Worm (Caenorhabditis elegans) whole organism, L4 larva: ENCODE measurements around the gene mrpl-53.

ENCODE experiments used
- F10B5.3 ChIP-seq: sonication (generic microtip); optimal IDR thresholded peaks from 2 replicates; lab custom pipeline; 2016; ENCODE audit warnings: mild to moderate bottlenecking, missing genetic modification characterization, missing compliant biosample characterization
- F26F4.8 ChIP-seq: fragments of 200-800 bp; sonication (Bioruptor generic); conservative IDR thresholded peaks from 2 replicates; pipeline ENCODE4 v1.3.6; 2022; ENCODE audit warnings: missing genetic modification characterization, missing compliant biosample characterization
- F37D6.2 ChIP-seq: sonication (generic microtip); optimal IDR thresholded peaks from 2 replicates; lab custom pipeline; 2016; ENCODE audit warnings: mild to moderate bottlenecking, missing genetic modification characterization, missing compliant biosample characterization
- F44E2.7 ChIP-seq: fragments of 200-800 bp; sonication (Bioruptor generic); IDR thresholded peaks from 2 replicates; pipeline ENCODE4 v2.1.2; 2022; ENCODE audit warnings: missing genetic modification characterization, missing compliant biosample characterization
- F49E8.2 ChIP-seq: sonication (generic microtip); optimal IDR thresholded peaks from 2 replicates; lab custom pipeline; 2016; ENCODE audit warnings: missing compliant biosample characterization, mild to moderate bottlenecking, missing genetic modification characterization, borderline replicate concordance
- R02D3.7 ChIP-seq: fragments of 150-350 bp; sonication (generic microtip); optimal IDR thresholded peaks from 3 replicates; lab custom pipeline; 2014; ENCODE audit warnings: missing biosample characterization, missing genetic modification characterization
- T20F7.1 ChIP-seq: fragments of 200-800 bp; sonication (Bioruptor generic); optimal IDR thresholded peaks from 2 replicates; lab custom pipeline; 2018; ENCODE audit warnings: mild to moderate bottlenecking, missing genetic modification characterization, missing compliant biosample characterization
- Y105C5A.15 ChIP-seq: fragments of 200-800 bp; sonication (Bioruptor generic); IDR thresholded peaks from 2 replicates; pipeline ENCODE4 v1.3.6; 2022; ENCODE audit warnings: missing genetic modification characterization, missing compliant biosample characterization
- Y48G9A.11 ChIP-seq: fragments of 200-800 bp; sonication (Bioruptor generic); IDR thresholded peaks from 2 replicates; pipeline ENCODE4 v1.3.6; 2022; ENCODE audit warnings: missing genetic modification reagents, missing genetic modification characterization, missing compliant biosample characterization
- Y5F2A.4 ChIP-seq: fragments of 200-800 bp; sonication (Bioruptor generic); optimal IDR thresholded peaks from 2 replicates; lab custom pipeline; 2018; ENCODE audit warnings: mild to moderate bottlenecking, missing genetic modification characterization, missing compliant biosample characterization
- ZK546.5 ChIP-seq, 2 experiments: sonication (generic microtip); optimal IDR thresholded peaks; 2 replicates each; lab custom pipeline; 2017; ENCODE audit warnings: missing biosample characterization in 2 of 2, missing genetic modification characterization in 2 of 2
- aha-1 ChIP-seq: fragments of 150-350 bp; peaks from one replicate; lab custom pipeline; 2014; ENCODE audit warnings: missing biosample characterization, missing genetic modification characterization
- ama-1 ChIP-seq: fragments of 150-350 bp; optimal IDR thresholded peaks from 2 replicates; lab custom pipeline; 2014; ENCODE audit warnings: inconsistent platforms, mixed read lengths
- arid-1 ChIP-seq: fragments of 200-800 bp; sonication (Bioruptor generic); conservative IDR thresholded peaks from 2 replicates; pipeline ENCODE4 v1.3.6; 2022; ENCODE audit warnings: missing genetic modification reagents, missing genetic modification characterization, missing compliant biosample characterization
- attf-4 ChIP-seq: sonication (generic microtip); optimal IDR thresholded peaks from 3 replicates; lab custom pipeline; 2017; ENCODE audit warnings: missing biosample characterization, missing genetic modification characterization
- ceh-20 ChIP-seq: fragments of 200-800 bp; sonication (Bioruptor generic); IDR thresholded peaks from 2 replicates; pipeline ENCODE4 v1.3.6; 2022; ENCODE audit warnings: missing genetic modification reagents, missing genetic modification characterization, missing compliant biosample characterization
- ceh-32 ChIP-seq: sonication (generic microtip); optimal IDR thresholded peaks from 2 replicates; lab custom pipeline; 2016; ENCODE audit warnings: mild to moderate bottlenecking, missing genetic modification characterization, missing compliant biosample characterization; ENCODE audit not compliant: poor library complexity
- ceh-44 ChIP-seq: fragments of 200-800 bp; sonication (Bioruptor generic); IDR thresholded peaks from 2 replicates; pipeline ENCODE4 v1.3.6; 2022; ENCODE audit warnings: missing genetic modification reagents, missing genetic modification characterization, missing compliant biosample characterization
- ceh-82 ChIP-seq: sonication (generic microtip); optimal IDR thresholded peaks from 2 replicates; lab custom pipeline; 2017; ENCODE audit warnings: missing biosample characterization, missing genetic modification characterization
- ces-1 ChIP-seq: fragments of 150-350 bp; sonication (generic microtip); optimal IDR thresholded peaks from 4 replicates; lab custom pipeline; 2014; ENCODE audit warnings: missing biosample characterization, missing genetic modification reagents, missing genetic modification characterization
- cey-2 ChIP-seq: sonication (generic microtip); optimal IDR thresholded peaks from 3 replicates; lab custom pipeline; 2017; ENCODE audit warnings: missing genetic modification characterization, mild to moderate bottlenecking, missing compliant biosample characterization, antibody characterized with exemption, borderline replicate concordance; ENCODE audit not compliant: insufficient read depth
- daf-16 ChIP-seq, 3 experiments: sonication (generic microtip); optimal IDR thresholded peaks; 2 replicates each; lab custom pipeline; 2016 to 2017; ENCODE audit warnings: missing genetic modification characterization in 3 of 3, missing genetic modification reagents in 3 of 3, mild to moderate bottlenecking in 2 of 3, missing compliant biosample characterization in 2 of 3, missing biosample characterization in 1 of 3, moderate library complexity in 1 of 3
- daf-8 ChIP-seq: fragments of 200-800 bp; sonication (Bioruptor generic); IDR thresholded peaks from 2 replicates; pipeline ENCODE4 v1.3.6; 2022; ENCODE audit warnings: missing genetic modification characterization, missing compliant biosample characterization
- dpl-1 ChIP-seq: fragments of 150-350 bp; optimal IDR thresholded peaks from 2 replicates; lab custom pipeline; 2014; ENCODE audit warnings: missing biosample characterization, missing genetic modification reagents, missing genetic modification characterization
- fos-1 ChIP-seq: fragments of 150-350 bp; optimal IDR thresholded peaks from 2 replicates; lab custom pipeline; 2014; ENCODE audit warnings: missing biosample characterization, missing genetic modification characterization
- gei-8 ChIP-seq: fragments of 200-800 bp; sonication (Bioruptor generic); optimal IDR thresholded peaks from 2 replicates; lab custom pipeline; 2018; ENCODE audit warnings: mild to moderate bottlenecking, missing genetic modification characterization, missing compliant biosample characterization
- hmg-1.1 ChIP-seq: fragments of 200-800 bp; sonication (Bioruptor generic); IDR thresholded peaks from 2 replicates; pipeline ENCODE4 v1.3.6; 2022; ENCODE audit warnings: missing genetic modification reagents, missing genetic modification characterization, missing compliant biosample characterization
- jun-1 ChIP-seq: fragments of 150-350 bp; optimal IDR thresholded peaks from 2 replicates; lab custom pipeline; 2014; ENCODE audit warnings: missing biosample characterization, missing genetic modification reagents, missing genetic modification characterization
- lim-7 ChIP-seq: fragments of 200-800 bp; sonication (Bioruptor generic); IDR thresholded peaks from 2 replicates; pipeline ENCODE4 v1.3.6; 2022; ENCODE audit warnings: missing genetic modification characterization, missing compliant biosample characterization
- lin-1 ChIP-seq: fragments of 200-800 bp; sonication (Bioruptor generic); IDR thresholded peaks from 2 replicates; pipeline ENCODE4 v1.3.6; 2022; ENCODE audit warnings: missing genetic modification reagents, missing genetic modification characterization, missing compliant biosample characterization
- lin-29 ChIP-seq: fragments of 200-800 bp; sonication (Bioruptor generic); IDR thresholded peaks from 2 replicates; pipeline ENCODE4 v1.3.6; 2022; ENCODE audit warnings: missing genetic modification reagents, missing genetic modification characterization, missing compliant biosample characterization
- lin-38 ChIP-seq: fragments of 200-800 bp; sonication (Bioruptor generic); IDR thresholded peaks from 2 replicates; pipeline ENCODE4 v1.3.6; 2022; ENCODE audit warnings: missing genetic modification reagents, missing genetic modification characterization, missing compliant biosample characterization
- lin-39 ChIP-seq: fragments of 150-350 bp; optimal IDR thresholded peaks from 2 replicates; lab custom pipeline; 2014; ENCODE audit warnings: missing biosample characterization, missing genetic modification reagents, missing genetic modification characterization
- lir-3 ChIP-seq: sonication (generic microtip); optimal IDR thresholded peaks from 2 replicates; lab custom pipeline; 2016; ENCODE audit warnings: mild to moderate bottlenecking, missing genetic modification characterization, missing compliant biosample characterization
- lsy-2 ChIP-seq, 2 experiments: fragments of 150-350 bp in 1 of 2; sonication (generic microtip) in 1 of 2; optimal IDR thresholded peaks; 2 replicates each; lab custom pipeline; 2014 to 2017; ENCODE audit warnings: missing biosample characterization in 2 of 2, missing genetic modification characterization in 2 of 2
- mep-1 ChIP-seq: fragments of 150-350 bp; sonication (generic microtip); optimal IDR thresholded peaks from 3 replicates; lab custom pipeline; 2014; ENCODE audit warnings: missing biosample characterization, missing genetic modification characterization
- mes-2 ChIP-seq: sonication (generic microtip); optimal IDR thresholded peaks from 2 replicates; lab custom pipeline; 2016; ENCODE audit warnings: missing genotype, mild to moderate bottlenecking, missing genetic modification characterization, missing compliant biosample characterization; ENCODE audit not compliant: poor library complexity, severe bottlenecking
- mxl-2 ChIP-seq: fragments of 200-800 bp; sonication (Bioruptor generic); conservative IDR thresholded peaks from 2 replicates; pipeline ENCODE4 v1.3.6; 2022; ENCODE audit warnings: missing genetic modification reagents, missing genetic modification characterization, missing compliant biosample characterization
- nhr-102 ChIP-seq: sonication (generic microtip); optimal IDR thresholded peaks from 2 replicates; lab custom pipeline; 2016; ENCODE audit warnings: mild to moderate bottlenecking, missing genetic modification characterization, moderate library complexity, missing compliant biosample characterization
- nhr-11 ChIP-seq: fragments of 150-350 bp; optimal IDR thresholded peaks from 2 replicates; lab custom pipeline; 2014; ENCODE audit warnings: missing biosample characterization, missing genetic modification characterization
- nhr-41 ChIP-seq: fragments of 200-800 bp; sonication (Bioruptor generic); IDR thresholded peaks from 2 replicates; pipeline ENCODE4 v1.3.6; 2022; ENCODE audit warnings: missing genetic modification reagents, missing genetic modification characterization, missing compliant biosample characterization
- nhr-77 ChIP-seq: fragments of 150-350 bp; optimal IDR thresholded peaks from 2 replicates; lab custom pipeline; 2014; ENCODE audit warnings: missing biosample characterization, missing genetic modification characterization
- pqm-1 ChIP-seq: sonication (generic microtip); optimal IDR thresholded peaks from 2 replicates; lab custom pipeline; 2017; ENCODE audit warnings: missing biosample characterization, missing genetic modification characterization
- saeg-2 ChIP-seq: fragments of 200-800 bp; sonication (Bioruptor generic); IDR thresholded peaks from 2 replicates; pipeline ENCODE4 v1.3.6; 2022; ENCODE audit warnings: missing genetic modification reagents, missing genetic modification characterization, missing compliant biosample characterization
- sdz-12 ChIP-seq: fragments of 200-800 bp; sonication (Bioruptor generic); optimal IDR thresholded peaks from 2 replicates; lab custom pipeline; 2018; ENCODE audit warnings: mild to moderate bottlenecking, missing genetic modification characterization, missing compliant biosample characterization
- tag-97 ChIP-seq: fragments of 200-800 bp; sonication (Bioruptor generic); IDR thresholded peaks from 2 replicates; pipeline ENCODE4 v1.3.6; 2022; ENCODE audit warnings: missing genetic modification characterization, missing compliant biosample characterization
- unc-62 ChIP-seq, 3 experiments: fragments of 150-350 bp in 1 of 3; sonication (generic microtip); optimal IDR thresholded peaks in 2 of 3; peaks in 1 of 3; 1 replicate in 1 of 3; 2 replicates in 2 of 3; lab custom pipeline; 2014 to 2017; ENCODE audit warnings: missing biosample characterization in 3 of 3, missing genetic modification characterization in 3 of 3, missing genetic modification reagents in 3 of 3, missing genotype in 1 of 3
- vab-7 ChIP-seq: fragments of 200-800 bp; sonication (Bioruptor generic); IDR thresholded peaks from 2 replicates; pipeline ENCODE4 v1.3.6; 2022; ENCODE audit warnings: missing genetic modification reagents, missing genetic modification characterization, missing compliant biosample characterization
- zfp-3 ChIP-seq: fragments of 200-800 bp; sonication (Bioruptor generic); conservative IDR thresholded peaks from 2 replicates; pipeline ENCODE4 v1.3.6; 2022; ENCODE audit warnings: missing genetic modification reagents, missing genetic modification characterization, missing compliant biosample characterization
- zip-11 ChIP-seq: fragments of 200-800 bp; sonication (Bioruptor generic); IDR thresholded peaks from 2 replicates; pipeline ENCODE4 v1.3.6; 2022; ENCODE audit warnings: missing genetic modification characterization, missing compliant biosample characterization

mrpl-53 gene

ce11 chrII:9603419-9603818 lies 6.0 kb downstream of the mrpl-53 start (continued):
- TF ChIP-seq zip-11, result no peak
- TF ChIP-seq T20F7.1, result peak; percentile 85
- peak; percentile 75 for TF ChIP-seq fos-1 (tag; lab: Kevin White, UChicago)
- no peak for TF ChIP-seq F26F4.8 (GFP tag; lab: Robert Waterston, UW)
- peak; percentile 78 for TF ChIP-seq mes-2 (tag; lab: Kevin White, UChicago)
- TF ChIP-seq Y5F2A.4 (GFP tag; lab: Kevin White, UChicago), result no peak
- peak; percentile 42 for TF ChIP-seq lin-39
- TF ChIP-seq lsy-2 (tag; optimal IDR thresholded peaks at IDR 0.05; lab: Kevin White, UChicago), result peak; percentile 74 to 93
- TF ChIP-seq ama-1 (lab: Kevin White, UChicago), result peak; percentile 61
- peak in 1 of 2 experiments; percentile 100 for TF ChIP-seq unc-62 (GFP tag; optimal IDR thresholded peaks at IDR 0.05 in 1 of 2; lab: Kevin White, UChicago)
- TF ChIP-seq unc-62 (tag; optimal IDR thresholded peaks at IDR 0.05; lab: Kevin White, UChicago), result no peak
- TF ChIP-seq dpl-1, result peak; percentile 70
- TF ChIP-seq F49E8.2, result no peak
- no peak for TF ChIP-seq attf-4 (tag; lab: Kevin White, UChicago)
- peak; percentile 100 for TF ChIP-seq nhr-11
- TF ChIP-seq aha-1 (tag; lab: Kevin White, UChicago), result peak; percentile 98
- TF ChIP-seq daf-8, result no peak
- TF ChIP-seq sdz-12 (GFP tag; lab: Kevin White, UChicago), result no peak
- peak; percentile 72 to 82 for TF ChIP-seq daf-16 (GFP tag; optimal IDR thresholded peaks at IDR 0.05; lab: Kevin White, UChicago)
- peak; percentile 98 for TF ChIP-seq daf-16 (tag; optimal IDR thresholded peaks at IDR 0.05; lab: Kevin White, UChicago)
- no peak for TF ChIP-seq vab-7 (GFP tag; lab: Robert Waterston, UW)
- TF ChIP-seq ZK546.5 (tag; optimal IDR thresholded peaks at IDR 0.05; lab: Kevin White, UChicago), result no peak
- peak; percentile 89 for TF ChIP-seq nhr-102 (tag; lab: Kevin White, UChicago)
- peak; percentile 94 for TF ChIP-seq nhr-77 (tag; lab: Kevin White, UChicago)
- peak; percentile 78 for TF ChIP-seq jun-1 (tag; lab: Kevin White, UChicago)
- no peak for TF ChIP-seq tag-97
- peak; percentile 53; the same call in 1 of the 2 replicates for TF ChIP-seq lin-1 (GFP tag; lab: Robert Waterston, UW)
- TF ChIP-seq ceh-20 (GFP tag; lab: Robert Waterston, UW), result peak; percentile 85
- TF ChIP-seq pqm-1 (tag; lab: Kevin White, UChicago), result peak; percentile 60
- TF ChIP-seq gei-8, result peak; percentile 91
- TF ChIP-seq ces-1 (GFP tag; lab: Kevin White, UChicago), result no peak
- TF ChIP-seq cey-2 (tag; lab: Kevin White, UChicago), result peak; percentile 79
- no peak for TF ChIP-seq nhr-41
- no peak for TF ChIP-seq F10B5.3
- no peak for TF ChIP-seq ceh-32 (tag; lab: Kevin White, UChicago)
- peak; percentile 68 for TF ChIP-seq mxl-2 (GFP tag; lab: Robert Waterston, UW)
- TF ChIP-seq saeg-2, result peak; percentile 74; the same call in 1 of the 2 replicates
- TF ChIP-seq lin-38 (GFP tag; lab: Robert Waterston, UW), result no peak; the same call in 1 of the 2 replicates
- no peak for TF ChIP-seq lir-3
- no peak for TF ChIP-seq ceh-82 (tag; lab: Kevin White, UChicago)
- peak; percentile 42 for TF ChIP-seq F37D6.2 (tag; lab: Kevin White, UChicago)
- peak; percentile 88 for TF ChIP-seq hmg-1.1 (GFP tag; lab: Robert Waterston, UW)
- TF ChIP-seq R02D3.7 (tag; lab: Kevin White, UChicago), result no peak
- TF ChIP-seq Y48G9A.11 (GFP tag; lab: Robert Waterston, UW), result no peak
- TF ChIP-seq zfp-3 (GFP tag; lab: Robert Waterston, UW), result 0 out of 2 replicates have a peak, but pooled peaks have one; percentile 50
- peak; percentile 96 for TF ChIP-seq mep-1 (tag; lab: Kevin White, UChicago)
- TF ChIP-seq F44E2.7 (GFP tag; lab: Robert Waterston, UW), result no peak
- TF ChIP-seq Y105C5A.15 (GFP tag; lab: Robert Waterston, UW), result no peak
- TF ChIP-seq ceh-44 (GFP tag; lab: Robert Waterston, UW), result no peak
- TF ChIP-seq lin-29 (GFP tag; lab: Robert Waterston, UW), result peak; percentile 64; the same call in 1 of the 2 replicates
- peak; percentile 69; the same call in 1 of the 2 replicates for TF ChIP-seq arid-1 (GFP tag; lab: Robert Waterston, UW)
- no peak for TF ChIP-seq lim-7 (GFP tag; lab: Robert Waterston, UW)
